Fruit fly (Drosophila melanogaster) whole organism, prepupa: ENCODE measurements around the gene CG32074.
A peak's percentile ranks its signal among the peaks of the same experiment; 100 is the strongest.

Experiments
- CG16779 ChIP-seq: fragments of 200-800 bp; sonication (Bioruptor generic); optimal IDR thresholded peaks from 3 replicates; lab custom pipeline; 2017; ENCODE audit warnings: missing biosample characterization, mild to moderate bottlenecking, missing genetic modification characterization
- Hr39 ChIP-seq: fragments of 200-800 bp; sonication (Bioruptor generic); optimal IDR thresholded peaks from 2 replicates; lab custom pipeline; 2016; ENCODE audit warnings: missing biosample characterization, missing genetic modification characterization
- Met ChIP-seq: fragments of 200-800 bp; sonication (Bioruptor generic); optimal IDR thresholded peaks from 3 replicates; lab custom pipeline; 2016; ENCODE audit warnings: missing biosample characterization, missing genetic modification characterization
- achi ChIP-seq: fragments of 200-800 bp; sonication (Bioruptor generic); optimal IDR thresholded peaks from 3 replicates; lab custom pipeline; 2016; ENCODE audit warnings: missing biosample characterization, missing genetic modification characterization
- lz ChIP-seq: fragments of 200-800 bp; sonication (Bioruptor generic); optimal IDR thresholded peaks from 3 replicates; lab custom pipeline; 2016; ENCODE audit warnings: missing biosample characterization, missing genetic modification characterization

DNA sequence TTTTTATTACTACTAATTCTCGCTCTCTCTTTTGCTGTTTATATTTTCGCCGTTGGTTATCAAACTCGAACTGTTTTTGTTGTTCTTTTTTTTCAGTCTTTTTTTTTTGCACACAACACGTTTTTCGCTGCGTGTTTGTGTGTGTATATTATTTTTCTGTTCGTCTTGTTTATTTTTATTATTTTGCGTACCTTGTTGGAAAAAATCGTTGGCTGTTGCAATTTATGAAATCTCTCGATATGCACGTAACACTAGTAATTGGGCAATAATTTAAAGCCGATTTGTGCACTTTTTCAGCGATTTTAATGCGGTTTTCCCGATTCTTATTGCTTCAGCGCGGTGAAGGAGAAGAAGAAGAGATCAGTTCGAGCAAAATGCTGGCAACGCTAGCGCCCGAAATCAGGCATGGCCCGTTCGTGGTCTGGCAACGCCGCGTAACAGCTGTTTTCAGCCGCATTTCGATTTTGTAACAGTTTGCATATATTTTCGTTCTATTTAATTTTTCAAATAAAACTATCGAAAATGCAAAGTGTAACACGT, 11.6 kb downstream of the CG32074 start, which contains the start of the genes FoxK and mRpL2:
- TF ChIP-seq CG16779 (tag; lab: Kevin White, UChicago) (peak; percentile 90), achi (peak; percentile 66), Met (GFP tag; lab: Kevin White, UChicago) (peak; percentile 62), lz (GFP tag; lab: Kevin White, UChicago) (no peak), Hr39 (GFP tag; lab: Kevin White, UChicago) (peak; percentile 12)
